Fruit fly (Drosophila melanogaster): Measurements from ENCODE around the gene RhoGAP93B.
A peak's percentile ranks its signal among the peaks of the same experiment; 100 is the strongest.

RhoGAP93B gene

dm6 chr3R:21116057-21116456, 18.4 kb upstream of the RhoGAP93B start, which contains the start of gene ppan:
TSS of gene ppan (plus strand) at chr3R:21116254.
- TF ChIP-seq Sin3A (optimal IDR thresholded peaks at IDR 0.05) = no peak
- no peak for TF ChIP-seq insv (optimal IDR thresholded peaks at IDR 0.05)
- TF ChIP-seq ttk (optimal IDR thresholded peaks at IDR 0.05) = no peak
- TF ChIP-seq psq (optimal IDR thresholded peaks at IDR 0.05) = no peak
- TF ChIP-seq Myc (optimal IDR thresholded peaks at IDR 0.05) = no peak
- TF ChIP-seq h (optimal IDR thresholded peaks at IDR 0.05) = no peak

dm6 chr3R:21112742-21113465, 15.3 kb upstream of the RhoGAP93B start:
- TF ChIP-seq h (optimal IDR thresholded peaks at IDR 0.05) = no peak
- TF ChIP-seq ttk (optimal IDR thresholded peaks at IDR 0.05) = no peak

dm6 chr3R:21111964-21112740, 14.5 kb upstream of the RhoGAP93B start:
- TF ChIP-seq Sin3A (optimal IDR thresholded peaks at IDR 0.05) (no peak), h (optimal IDR thresholded peaks at IDR 0.05) (no peak), Myc (optimal IDR thresholded peaks at IDR 0.05) (no peak), ttk (optimal IDR thresholded peaks at IDR 0.05) (no peak), psq (optimal IDR thresholded peaks at IDR 0.05) (no peak), insv (optimal IDR thresholded peaks at IDR 0.05) (no peak)

dm6 chr3R:21111046-21111480, 13.4 kb upstream of the RhoGAP93B start, which contains the start of gene Rab11:
TSS of gene Rab11 (plus strand) at chr3R:21111408.
- no peak for TF ChIP-seq psq (optimal IDR thresholded peaks at IDR 0.05)
- TF ChIP-seq h (optimal IDR thresholded peaks at IDR 0.05) = no peak
- no peak for TF ChIP-seq ttk (optimal IDR thresholded peaks at IDR 0.05)
- no peak for TF ChIP-seq Sin3A (optimal IDR thresholded peaks at IDR 0.05)
- TF ChIP-seq Myc (optimal IDR thresholded peaks at IDR 0.05) = no peak

dm6 chr3R:21109712-21110111, 12.1 kb upstream of the RhoGAP93B start:
- TF ChIP-seq psq (optimal IDR thresholded peaks at IDR 0.05) = no peak
- TF ChIP-seq ttk (optimal IDR thresholded peaks at IDR 0.05) = no peak
- no peak for TF ChIP-seq h (optimal IDR thresholded peaks at IDR 0.05)
- no peak for TF ChIP-seq Sin3A (optimal IDR thresholded peaks at IDR 0.05)
- TF ChIP-seq Myc (optimal IDR thresholded peaks at IDR 0.05) = no peak
- TF ChIP-seq insv (optimal IDR thresholded peaks at IDR 0.05) = no peak

dm6 chr3R:21107907-21108591, 10.4 kb upstream of the RhoGAP93B start, which contains the start of the genes Sec15 and rtet:
TSS of gene Sec15 (minus strand) at chr3R:21107972.
TSS of gene rtet (plus strand) at chr3R:21108446.
- TF ChIP-seq insv (optimal IDR thresholded peaks at IDR 0.05) (no peak), psq (optimal IDR thresholded peaks at IDR 0.05) (peak; percentile 74)

dm6 chr3R:21102477-21102876, 4.8 kb upstream of the RhoGAP93B start:
- no peak for TF ChIP-seq ttk (optimal IDR thresholded peaks at IDR 0.05)
- no peak for TF ChIP-seq Sin3A (optimal IDR thresholded peaks at IDR 0.05)
- TF ChIP-seq insv (optimal IDR thresholded peaks at IDR 0.05) = no peak

dm6 chr3R:21101453-21102214, 4.0 kb upstream of the RhoGAP93B start, which contains the start of the genes CG7044 and Tbc1d22:
TSS of gene CG7044 (minus strand) at chr3R:21101718.
TSS of gene Tbc1d22 (plus strand) at chr3R:21102199.
- peak; percentile 87 for TF ChIP-seq Sin3A (optimal IDR thresholded peaks at IDR 0.05)
- no peak for TF ChIP-seq insv (optimal IDR thresholded peaks at IDR 0.05)

- TF ChIP-seq Myc (optimal IDR thresholded peaks at IDR 0.05) (no peak), ttk (optimal IDR thresholded peaks at IDR 0.05) (no peak), Sin3A (optimal IDR thresholded peaks at IDR 0.05) (no peak), h (optimal IDR thresholded peaks at IDR 0.05) (no peak), psq (optimal IDR thresholded peaks at IDR 0.05) (no peak), insv (optimal IDR thresholded peaks at IDR 0.05) (no peak)
Observed at dm6 chr3R:21097160-21097559, 467 bp downstream of the RhoGAP93B start.

dm6 chr3R:21096532-21097143, 989 bp downstream of the RhoGAP93B start:
- no peak for TF ChIP-seq psq (optimal IDR thresholded peaks at IDR 0.05)
- no peak for TF ChIP-seq ttk (optimal IDR thresholded peaks at IDR 0.05)
- TF ChIP-seq Myc (optimal IDR thresholded peaks at IDR 0.05) = no peak

- TF ChIP-seq Sin3A (optimal IDR thresholded peaks at IDR 0.05) (no peak), h (optimal IDR thresholded peaks at IDR 0.05) (no peak), insv (optimal IDR thresholded peaks at IDR 0.05) (no peak), ttk (optimal IDR thresholded peaks at IDR 0.05) (no peak), Myc (optimal IDR thresholded peaks at IDR 0.05) (no peak), psq (optimal IDR thresholded peaks at IDR 0.05) (no peak)
Observed at dm6 chr3R:21094292-21094691, 3.3 kb downstream of the RhoGAP93B start.

Measured in Kc167 (cell line).